Fruit fly (Drosophila melanogaster) whole organism, embryonic: Measurements from ENCODE around the gene CG7607.

Experiments
- Atf6 ChIP-seq: fragments of 200-800 bp; sonication (Bioruptor generic); IDR thresholded peaks from 2 replicates; pipeline ENCODE4 v1.3.6; 2022; ENCODE audit warnings: missing biosample characterization, missing genetic modification characterization
- CG10147 ChIP-seq: fragments of 200-800 bp; sonication (Bioruptor generic); optimal IDR thresholded peaks from 2 replicates; lab custom pipeline; 2019; ENCODE audit warnings: missing biosample characterization, mild to moderate bottlenecking, missing genetic modification characterization, moderate library complexity
- CG10366 ChIP-seq: fragments of 200-800 bp; sonication (Bioruptor generic); IDR thresholded peaks from 2 replicates; pipeline ENCODE4 v1.3.6; 2022; ENCODE audit warnings: missing biosample characterization, missing genetic modification characterization
- CG10462 ChIP-seq: fragments of 200-800 bp; sonication (Bioruptor generic); optimal IDR thresholded peaks from 2 replicates; lab custom pipeline; 2016; ENCODE audit warnings: missing biosample characterization, missing genetic modification characterization
- CG12391 ChIP-seq: fragments of 200-800 bp; sonication (Bioruptor generic); optimal IDR thresholded peaks from 3 replicates; lab custom pipeline; 2018; ENCODE audit warnings: missing biosample characterization, mild to moderate bottlenecking, missing genetic modification characterization, moderate library complexity
- CG12744 ChIP-seq: fragments of 200-800 bp; sonication (Bioruptor generic); optimal IDR thresholded peaks from 2 replicates; lab custom pipeline; 2016; ENCODE audit warnings: missing biosample characterization, missing genetic modification characterization
- CG12769 ChIP-seq: fragments of 200-800 bp; sonication (Bioruptor generic); optimal IDR thresholded peaks from 2 replicates; lab custom pipeline; 2019; ENCODE audit warnings: missing biosample characterization, mild to moderate bottlenecking, missing genetic modification characterization, moderate library complexity
- CG15479 ChIP-seq: fragments of 200-800 bp; sonication (Bioruptor generic); optimal IDR thresholded peaks from 3 replicates; lab custom pipeline; 2019; ENCODE audit warnings: missing biosample characterization, mild to moderate bottlenecking, missing genetic modification characterization, moderate library complexity
- CG1603 ChIP-seq: fragments of 200-800 bp; sonication (Bioruptor generic); optimal IDR thresholded peaks from 2 replicates; lab custom pipeline; 2019; ENCODE audit warnings: missing biosample characterization, mild to moderate bottlenecking, missing genetic modification characterization, moderate library complexity
- CG2678 ChIP-seq: fragments of 200-800 bp; sonication (Bioruptor generic); optimal IDR thresholded peaks from 3 replicates; lab custom pipeline; 2019; ENCODE audit warnings: missing biosample characterization, mild to moderate bottlenecking, missing genetic modification characterization, moderate library complexity
- CG2875 ChIP-seq: fragments of 200-800 bp; sonication (Bioruptor generic); optimal IDR thresholded peaks from 2 replicates; lab custom pipeline; 2017; ENCODE audit warnings: missing biosample characterization, mild to moderate bottlenecking, missing genetic modification characterization, missing genetic modification reagents
- CG31388 ChIP-seq: fragments of 200-800 bp; sonication (Bioruptor generic); optimal IDR thresholded peaks from 2 replicates; lab custom pipeline; 2016; ENCODE audit warnings: missing biosample characterization, missing genetic modification characterization
- CG3838 ChIP-seq: fragments of 200-800 bp; sonication (Bioruptor generic); optimal IDR thresholded peaks from 3 replicates; lab custom pipeline; 2016; ENCODE audit warnings: missing biosample characterization, missing genetic modification characterization
- CG4328 ChIP-seq: fragments of 200-800 bp; sonication (Bioruptor generic); optimal IDR thresholded peaks from 3 replicates; lab custom pipeline; 2017; ENCODE audit warnings: missing biosample characterization, missing genetic modification reagents, missing genetic modification characterization
- CG4424 ChIP-seq: fragments of 200-800 bp; sonication (Bioruptor generic); optimal IDR thresholded peaks from 3 replicates; lab custom pipeline; 2016; ENCODE audit warnings: missing biosample characterization, missing genetic modification characterization
- CG6813 ChIP-seq: fragments of 200-800 bp; sonication (Bioruptor generic); optimal IDR thresholded peaks from 2 replicates; lab custom pipeline; 2017; ENCODE audit warnings: missing biosample characterization, missing genetic modification characterization, mild to moderate bottlenecking, moderate library complexity, missing genetic modification reagents
- CG7745 ChIP-seq: fragments of 200-800 bp; sonication (Bioruptor generic); optimal IDR thresholded peaks from 2 replicates; lab custom pipeline; 2018; ENCODE audit warnings: missing biosample characterization, mild to moderate bottlenecking, missing genetic modification characterization, moderate library complexity
- CG9437 ChIP-seq: fragments of 200-800 bp; sonication (Bioruptor generic); optimal IDR thresholded peaks from 2 replicates; lab custom pipeline; 2018; ENCODE audit warnings: missing biosample characterization, mild to moderate bottlenecking, missing genetic modification characterization
- HLH4C ChIP-seq: fragments of 200-800 bp; sonication (Bioruptor generic); IDR thresholded peaks from 3 replicates; pipeline ENCODE4 v1.3.6; 2022; ENCODE audit warnings: missing biosample characterization, missing genetic modification characterization; ENCODE audit not compliant: partially characterized antibody
- Hr51 ChIP-seq, 2 experiments: fragments of 200-800 bp; sonication (Bioruptor generic); optimal IDR thresholded peaks; 2 replicates in 1 of 2; 3 replicates in 1 of 2; lab custom pipeline; 2016 to 2018; ENCODE audit warnings: missing biosample characterization in 2 of 2, missing genetic modification characterization in 2 of 2, mild to moderate bottlenecking in 1 of 2, moderate library complexity in 1 of 2
- Jarid2 ChIP-seq: fragments of 200-800 bp; sonication (Bioruptor generic); optimal IDR thresholded peaks from 3 replicates; lab custom pipeline; 2017; ENCODE audit warnings: mild to moderate bottlenecking, missing biosample characterization, missing genetic modification reagents, missing genetic modification characterization
- NFAT ChIP-seq: fragments of 200-800 bp; sonication (Bioruptor generic); IDR thresholded peaks from 2 replicates; pipeline ENCODE4 v1.3.6; 2022; ENCODE audit warnings: missing biosample characterization, missing genetic modification characterization
- Opbp ChIP-seq: fragments of 200-800 bp; sonication (Bioruptor generic); IDR thresholded peaks from 3 replicates; pipeline ENCODE4 v1.3.6; 2022; ENCODE audit warnings: missing biosample characterization, missing genetic modification characterization; ENCODE audit not compliant: partially characterized antibody
- Ravus ChIP-seq: fragments of 200-800 bp; sonication (Bioruptor generic); IDR thresholded peaks from 2 replicates; pipeline ENCODE4 v1.3.6; 2022; ENCODE audit warnings: missing biosample characterization, missing genetic modification characterization
- Side ChIP-seq: fragments of 200-800 bp; sonication (Bioruptor generic); optimal IDR thresholded peaks from 2 replicates; lab custom pipeline; 2016; ENCODE audit warnings: missing biosample characterization, missing genetic modification characterization
- Sox100B ChIP-seq: fragments of 200-800 bp; sonication (Bioruptor generic); optimal IDR thresholded peaks from 3 replicates; lab custom pipeline; 2018; ENCODE audit warnings: missing biosample characterization, mild to moderate bottlenecking, missing genetic modification characterization
- Sry-δ ChIP-seq: fragments of 200-800 bp; sonication (Bioruptor generic); optimal IDR thresholded peaks from 2 replicates; lab custom pipeline; 2016; ENCODE audit warnings: missing biosample characterization, missing genetic modification characterization
- ab ChIP-seq: fragments of 200-800 bp; sonication (Bioruptor generic); optimal IDR thresholded peaks from 2 replicates; lab custom pipeline; 2016; ENCODE audit warnings: missing biosample characterization, missing genetic modification characterization
- ara ChIP-seq: fragments of 200-800 bp; sonication (Bioruptor generic); IDR thresholded peaks from 2 replicates; pipeline ENCODE4 v1.3.6; 2022; ENCODE audit warnings: missing biosample characterization, missing genetic modification characterization
- bigmax ChIP-seq: fragments of 200-800 bp; sonication (Bioruptor generic); optimal IDR thresholded peaks from 2 replicates; lab custom pipeline; 2018; ENCODE audit warnings: missing biosample characterization, mild to moderate bottlenecking, missing genetic modification characterization
- br ChIP-seq: fragments of >200 bp; optimal IDR thresholded peaks from 2 replicates; lab custom pipeline; 2017
- cato ChIP-seq: fragments of 200-800 bp; sonication (Bioruptor generic); optimal IDR thresholded peaks from 2 replicates; lab custom pipeline; 2016; ENCODE audit warnings: missing biosample characterization, missing genetic modification characterization, borderline replicate concordance
- caup ChIP-seq: fragments of 200-800 bp; sonication (Bioruptor generic); optimal IDR thresholded peaks from 3 replicates; lab custom pipeline; 2017; ENCODE audit warnings: missing biosample characterization, mild to moderate bottlenecking, missing genetic modification characterization, moderate library complexity; ENCODE audit not compliant: severe bottlenecking
- crc ChIP-seq: fragments of 200-800 bp; sonication (Bioruptor generic); optimal IDR thresholded peaks from 2 replicates; lab custom pipeline; 2016; ENCODE audit warnings: missing biosample characterization, missing genetic modification characterization
- dysf ChIP-seq: fragments of 200-800 bp; sonication (Bioruptor generic); IDR thresholded peaks from 3 replicates; pipeline ENCODE4 v1.3.6; 2022; ENCODE audit warnings: missing biosample characterization, missing genetic modification characterization
- esg ChIP-seq: fragments of 200-800 bp; sonication (Bioruptor generic); conservative IDR thresholded peaks from 2 replicates; pipeline ENCODE4 v1.3.6; 2022; ENCODE audit warnings: missing biosample characterization, missing genetic modification characterization
- gce ChIP-seq: fragments of 200-800 bp; sonication (Bioruptor generic); IDR thresholded peaks from 3 replicates; pipeline ENCODE4 v1.3.6; 2022; ENCODE audit warnings: missing biosample characterization, missing genetic modification characterization
- gt ChIP-seq: fragments of 200-800 bp; sonication (Bioruptor generic); IDR thresholded peaks from 2 replicates; pipeline ENCODE4 v1.3.6; 2022; ENCODE audit warnings: missing biosample characterization, missing genetic modification characterization
- hbn ChIP-seq: fragments of 200-800 bp; sonication (Bioruptor generic); IDR thresholded peaks from 2 replicates; pipeline ENCODE4 v1.3.6; 2022; ENCODE audit warnings: missing biosample characterization, missing genetic modification characterization; ENCODE audit not compliant: partially characterized antibody
- lmd ChIP-seq: fragments of 200-800 bp; sonication (Bioruptor generic); IDR thresholded peaks from 2 replicates; pipeline ENCODE4 v1.3.6; 2022; ENCODE audit warnings: missing biosample characterization, missing genetic modification characterization
- nerfin-2 ChIP-seq: fragments of 200-800 bp; sonication (Bioruptor generic); IDR thresholded peaks from 2 replicates; pipeline ENCODE4 v1.3.6; 2022; ENCODE audit warnings: missing biosample characterization, missing genetic modification characterization; ENCODE audit not compliant: partially characterized antibody
- oc ChIP-seq: fragments of 200-800 bp; sonication (Bioruptor generic); optimal IDR thresholded peaks from 2 replicates; lab custom pipeline; 2018; ENCODE audit warnings: missing biosample characterization, mild to moderate bottlenecking, missing genetic modification characterization, moderate library complexity
- pho ChIP-seq: fragments of 200-800 bp; sonication (Bioruptor generic); optimal IDR thresholded peaks from 2 replicates; lab custom pipeline; 2016; ENCODE audit warnings: missing biosample characterization, missing genetic modification characterization
- psq ChIP-seq: fragments of 200-800 bp; sonication (Bioruptor generic); optimal IDR thresholded peaks from 2 replicates; lab custom pipeline; 2017; ENCODE audit warnings: missing biosample characterization, missing genetic modification characterization
- rib ChIP-seq: fragments of 200-800 bp; sonication (Bioruptor generic); IDR thresholded peaks from 2 replicates; pipeline ENCODE4 v1.3.6; 2022; ENCODE audit warnings: missing biosample characterization, missing genetic modification characterization
- sim ChIP-seq: fragments of 200-800 bp; sonication (Bioruptor generic); IDR thresholded peaks from 2 replicates; pipeline ENCODE4 v1.3.6; 2022; ENCODE audit warnings: missing biosample characterization, missing genetic modification characterization
- ssp ChIP-seq: fragments of 200-800 bp; sonication (Bioruptor generic); IDR thresholded peaks from 2 replicates; pipeline ENCODE4 v1.3.6; 2022; ENCODE audit warnings: missing biosample characterization, missing genetic modification characterization
- wek ChIP-seq: fragments of 200-800 bp; sonication (Bioruptor generic); optimal IDR thresholded peaks from 3 replicates; lab custom pipeline; 2018; ENCODE audit warnings: missing biosample characterization, mild to moderate bottlenecking, missing genetic modification characterization, moderate library complexity
- zen ChIP-seq: fragments of 200-800 bp; sonication (Bioruptor generic); optimal IDR thresholded peaks from 3 replicates; lab custom pipeline; 2018; ENCODE audit warnings: missing biosample characterization, mild to moderate bottlenecking, missing genetic modification characterization, moderate library complexity

The CG7607 gene

dm6 chr3L:11205608-11206336 is 6.4 kb downstream of the CG7607 start, which contains the start of gene Plod (continued):
- TF ChIP-seq Opbp (GFP tag; lab: Robert Waterston, UW): 0 out of 3 replicates have a peak, but pooled peaks have one; percentile 59
- TF ChIP-seq CG10462: no peak
- TF ChIP-seq CG1603: peak; percentile 52
- TF ChIP-seq crc: no peak
- no peak for TF ChIP-seq br (lab: Kevin White, UChicago)
- peak; percentile 58 for TF ChIP-seq Atf6
- no peak for TF ChIP-seq CG4328 (GFP tag; lab: Kevin White, UChicago)
- peak; percentile 46 for TF ChIP-seq Side
- TF ChIP-seq CG2875: no peak
- TF ChIP-seq Ravus: no peak
- TF ChIP-seq gce: no peak
- peak; percentile 43 for TF ChIP-seq psq (GFP tag; lab: Kevin White, UChicago)
- peak; percentile 14 for TF ChIP-seq Sry-δ (GFP tag; lab: Kevin White, UChicago)
- TF ChIP-seq wek (GFP tag; lab: Kevin White, UChicago): peak; percentile 38
- peak; percentile 14 for TF ChIP-seq zen (tag; lab: Kevin White, UChicago)
- TF ChIP-seq CG7745 (tag; lab: Kevin White, UChicago): no peak
- TF ChIP-seq CG6813 (GFP tag; lab: Kevin White, UChicago): no peak
- peak; percentile 97 for TF ChIP-seq ssp (GFP tag; lab: Robert Waterston, UW)
- peak; percentile 48; the same call in 1 of the 3 replicates for TF ChIP-seq dysf
- TF ChIP-seq ara: no peak
- TF ChIP-seq Sox100B (GFP tag; lab: Kevin White, UChicago): no peak
- no peak for TF ChIP-seq ab (GFP tag; lab: Kevin White, UChicago)
- no peak for TF ChIP-seq HLH4C (GFP tag; lab: Robert Waterston, UW)
- TF ChIP-seq caup (GFP tag; lab: Kevin White, UChicago): peak; percentile 40
- TF ChIP-seq CG3838: no peak
- no peak for TF ChIP-seq CG15479 (GFP tag; lab: Kevin White, UChicago)
- TF ChIP-seq CG12391 (tag; lab: Kevin White, UChicago): peak; percentile 87
- TF ChIP-seq CG10366 (GFP tag; lab: Robert Waterston, UW): peak; percentile 57
- peak; percentile 29 to 67 for TF ChIP-seq Hr51 (GFP tag; optimal IDR thresholded peaks at IDR 0.05; lab: Kevin White, UChicago)
- TF ChIP-seq CG4424 (GFP tag; lab: Kevin White, UChicago): peak; percentile 30
- no peak for TF ChIP-seq gt (GFP tag; lab: Robert Waterston, UW)
- peak; percentile 60; the same call in 1 of the 2 replicates for TF ChIP-seq rib
- peak; percentile 62 for TF ChIP-seq oc (tag; lab: Kevin White, UChicago)
- peak; percentile 88 for TF ChIP-seq Jarid2 (GFP tag; lab: Kevin White, UChicago)
- 0 out of 2 replicates have a peak, but pooled peaks have one; percentile 26 for TF ChIP-seq hbn (GFP tag; lab: Robert Waterston, UW)
- no peak; the same call in 1 of the 2 replicates for TF ChIP-seq lmd
- TF ChIP-seq pho: peak; percentile 38
- TF ChIP-seq bigmax (GFP tag; lab: Kevin White, UChicago): no peak
- TF ChIP-seq CG10147 (GFP tag; lab: Kevin White, UChicago): no peak
- TF ChIP-seq cato (GFP tag; lab: Kevin White, UChicago): no peak
- no peak for TF ChIP-seq CG12744 (GFP tag; lab: Kevin White, UChicago)
- TF ChIP-seq CG31388 (GFP tag; lab: Kevin White, UChicago): no peak
- no peak for TF ChIP-seq nerfin-2 (GFP tag; lab: Robert Waterston, UW)
- TF ChIP-seq CG2678 (tag; lab: Kevin White, UChicago): peak; percentile 65
- peak; percentile 21; the same call in 1 of the 2 replicates for TF ChIP-seq NFAT (GFP tag; lab: Robert Waterston, UW)
- peak; percentile 39 for TF ChIP-seq CG12769
- TF ChIP-seq sim (GFP tag; lab: Robert Waterston, UW): no peak
- no peak for TF ChIP-seq CG9437 (GFP tag; lab: Kevin White, UChicago)
- TF ChIP-seq esg (GFP tag; lab: Robert Waterston, UW): no peak
